Worm (Caenorhabditis elegans): ENCODE results near the gene ppk-3.
A peak's percentile ranks its signal among the peaks of the same experiment; 100 is the strongest.

The ppk-3 gene

ce11 chrX:12975595-12976089 lies at the start of gene ppk-3:
Gene ppk-3, minus strand, starts transcription at chrX:12975645.
- no peak for TF ChIP-seq lin-35 (GFP tag; optimal IDR thresholded peaks at IDR 0.05)
- peak; percentile 30; the same call in 1 of the 2 replicates for TF ChIP-seq madf-6 (GFP tag; IDR thresholded peaks at IDR 0.05)
- no peak for TF ChIP-seq F33H1.4 (GFP tag; IDR thresholded peaks at IDR 0.05)
- TF ChIP-seq chd-7 (tag; optimal IDR thresholded peaks at IDR 0.05) = no peak
- no peak for TF ChIP-seq unc-62 (GFP tag; optimal IDR thresholded peaks at IDR 0.05)
- 0 out of 2 replicates have a peak, but pooled peaks have one; percentile 25 for TF ChIP-seq rcor-1 (GFP tag; IDR thresholded peaks at IDR 0.05)
- 0 out of 2 replicates have a peak, but pooled peaks have one; percentile 32 for TF ChIP-seq pbrm-1 (GFP tag; IDR thresholded peaks at IDR 0.05)
- no peak for TF ChIP-seq F55B11.4 (tag; optimal IDR thresholded peaks at IDR 0.05; ENCODE audit: borderline replicate concordance, insufficient read depth)
- TF ChIP-seq hmg-1.2 (GFP tag; IDR thresholded peaks at IDR 0.05) = peak; percentile 92
- TF ChIP-seq Y79H2A.3 (GFP tag; conservative IDR thresholded peaks at IDR 0.05) = no peak
- TF ChIP-seq ztf-18 (tag; optimal IDR thresholded peaks at IDR 0.05) = no peak
- TF ChIP-seq F57C9.4 (tag; optimal IDR thresholded peaks at IDR 0.05) = no peak
- TF ChIP-seq efl-1 (GFP tag; optimal IDR thresholded peaks at IDR 0.05) = peak; percentile 62
- peak; percentile 97 for TF ChIP-seq mcd-1 (GFP tag; IDR thresholded peaks at IDR 0.05)
- TF ChIP-seq K11D2.4 (GFP tag; IDR thresholded peaks at IDR 0.05) = 0 out of 2 replicates have a peak, but pooled peaks have one; percentile 27
- TF ChIP-seq nfyb-1 (GFP tag; IDR thresholded peaks at IDR 0.05) = no peak
- TF ChIP-seq egl-44 (GFP tag; IDR thresholded peaks at IDR 0.05) = no peak
- no peak for TF ChIP-seq B0019.2 (GFP tag; conservative IDR thresholded peaks at IDR 0.05)
- TF ChIP-seq nhr-27 (tag; optimal IDR thresholded peaks at IDR 0.05) = no peak
- no peak for TF ChIP-seq lsl-1 (GFP tag; optimal IDR thresholded peaks at IDR 0.05)
- 0 out of 2 replicates have a peak, but pooled peaks have one; percentile 12 for TF ChIP-seq attf-3 (GFP tag; conservative IDR thresholded peaks at IDR 0.05)
- no peak for TF ChIP-seq lsy-27 (tag; optimal IDR thresholded peaks at IDR 0.05; ENCODE audit: borderline replicate concordance, insufficient read depth)
- TF ChIP-seq fkh-3 (tag; optimal IDR thresholded peaks at IDR 0.05) = no peak
- no peak for TF ChIP-seq hlh-12 (tag; optimal IDR thresholded peaks at IDR 0.05)
- TF ChIP-seq F22D6.2 (tag; optimal IDR thresholded peaks at IDR 0.05) = no peak
- TF ChIP-seq cebp-1 (GFP tag; IDR thresholded peaks at IDR 0.05) = peak; percentile 36; the same call in 1 of the 2 replicates
- TF ChIP-seq cebp-1 (tag; optimal IDR thresholded peaks at IDR 0.05) = peak; percentile 92
- no peak for TF ChIP-seq akir-1 (GFP tag; optimal IDR thresholded peaks at IDR 0.05)
- no peak for TF ChIP-seq egrh-3 (GFP tag; IDR thresholded peaks at IDR 0.05)
- TF ChIP-seq nhr-179 (tag; optimal IDR thresholded peaks at IDR 0.05) = no peak
- TF ChIP-seq K12H6.12 (tag; optimal IDR thresholded peaks at IDR 0.05) = peak; percentile 32
- TF ChIP-seq hrde-1 (tag; optimal IDR thresholded peaks at IDR 0.05; ENCODE audit: borderline replicate concordance) = no peak
- no peak for TF ChIP-seq C06A6.2 (GFP tag; conservative IDR thresholded peaks at IDR 0.05)
- TF ChIP-seq Y56A3A.18 (GFP tag; IDR thresholded peaks at IDR 0.05) = no peak
- no peak for TF ChIP-seq ama-1 (optimal IDR thresholded peaks at IDR 0.05)
- TF ChIP-seq ama-1 (GFP tag; optimal IDR thresholded peaks at IDR 0.05) = no peak
- no peak for TF ChIP-seq Y53G8AR.9 (GFP tag; conservative IDR thresholded peaks at IDR 0.05)
- no peak for TF ChIP-seq snpc-4 (GFP tag; optimal IDR thresholded peaks at IDR 0.05)
- TF ChIP-seq snpc-4 (tag; optimal IDR thresholded peaks at IDR 0.05) = no peak
- TF ChIP-seq ets-4 (GFP tag; optimal IDR thresholded peaks at IDR 0.05) = no peak
- TF ChIP-seq attf-6 (GFP tag; IDR thresholded peaks at IDR 0.05) = no peak
- TF ChIP-seq dox-1 (GFP tag; IDR thresholded peaks at IDR 0.05) = peak; percentile 72
- no peak for TF ChIP-seq B0261.1 (tag; optimal IDR thresholded peaks at IDR 0.05)
- no peak for TF ChIP-seq ceh-100 (GFP tag; IDR thresholded peaks at IDR 0.05)
- no peak for TF ChIP-seq rpc-1 (optimal IDR thresholded peaks at IDR 0.05)
- TF ChIP-seq rpc-1 (tag; optimal IDR thresholded peaks at IDR 0.05) = no peak
- no peak for TF ChIP-seq ztf-25 (GFP tag; IDR thresholded peaks at IDR 0.05)
- 0 out of 2 replicates have a peak, but pooled peaks have one; percentile 28 for TF ChIP-seq B0336.3 (GFP tag; IDR thresholded peaks at IDR 0.05)
- no peak for TF ChIP-seq lir-1 (GFP tag; conservative IDR thresholded peaks at IDR 0.05)
- TF ChIP-seq Y95B8A.8 (GFP tag; IDR thresholded peaks at IDR 0.05) = no peak

All from whole organism, young adult.